Worm (Caenorhabditis elegans) whole organism, dauer: ENCODE data around the gene srsx-37.
"Not testable (repeated sequence)": the region's sequence is repeated elsewhere in the genome, so short reads cannot be mapped to it uniquely, and the experiment has no call there.

Source experiments
- unc-62 ChIP-seq: sonication (generic microtip); optimal IDR thresholded peaks from 2 replicates; lab custom pipeline; 2017; ENCODE audit warnings: missing biosample characterization, missing genetic modification reagents, missing genetic modification characterization

Gene srsx-37

ce11 chrV:15264131-15264530, 5.2 kb upstream of the srsx-37 start, which contains the start of gene M01B2.12:
M01B2.12 (minus strand) TSS chrV:15264231.
- no peak for TF ChIP-seq unc-62 (GFP tag; lab: Kevin White, UChicago)

- TF ChIP-seq unc-62 (GFP tag; lab: Kevin White, UChicago), result not testable (repeated sequence)
Measured at ce11 chrV:15262336-15262735, 3.4 kb upstream of the srsx-37 start, which contains the start of gene M01B2.10. M01B2.10 (minus strand) TSS chrV:15262436.

ce11 chrV:15259904-15260303, 955 bp upstream of the srsx-37 start, which contains the start of gene M01B2.8:
M01B2.8 (plus strand) TSS chrV:15260204.
- no peak for TF ChIP-seq unc-62 (GFP tag; lab: Kevin White, UChicago)

- not testable (repeated sequence) for TF ChIP-seq unc-62 (GFP tag; lab: Kevin White, UChicago)
Measured at ce11 chrV:15256669-15257068, 2.3 kb downstream of the srsx-37 start, which contains the start of gene srsx-39. srsx-39 (minus strand) TSS chrV:15256769.

ce11 chrV:15253529-15253928, 5.4 kb downstream of the srsx-37 start, which contains the start of gene srbc-75:
srbc-75 (plus strand) TSS chrV:15253829.
- no peak for TF ChIP-seq unc-62 (GFP tag; lab: Kevin White, UChicago)

- TF ChIP-seq unc-62 (GFP tag; lab: Kevin White, UChicago), result no peak
Measured at ce11 chrV:15252082-15252481, 6.9 kb downstream of the srsx-37 start, which contains the start of gene srbc-76. srbc-76 (plus strand) TSS chrV:15252382.

ce11 chrV:15250304-15250703, 8.6 kb downstream of the srsx-37 start, which contains the start of gene srd-28:
srd-28 (plus strand) TSS chrV:15250604.
- TF ChIP-seq unc-62 (GFP tag; lab: Kevin White, UChicago), result not testable (repeated sequence)

- TF ChIP-seq unc-62 (GFP tag; lab: Kevin White, UChicago), result no peak
Measured at ce11 chrV:15244456-15244855, 14.5 kb downstream of the srsx-37 start, which contains the start of gene kin-30. kin-30 (plus strand) TSS chrV:15244756.

- TF ChIP-seq unc-62 (GFP tag; lab: Kevin White, UChicago), result no peak
Measured at ce11 chrV:15241259-15241658, 17.7 kb downstream of the srsx-37 start, which contains the start of gene chil-12. chil-12 (plus strand) TSS chrV:15241559.

ce11 chrV:15240215-15240614, 18.7 kb downstream of the srsx-37 start, which contains the start of gene srw-11:
srw-11 (minus strand) TSS chrV:15240315.
- no peak for TF ChIP-seq unc-62 (GFP tag; lab: Kevin White, UChicago)

- TF ChIP-seq unc-62 (GFP tag; lab: Kevin White, UChicago), result no peak
Measured at ce11 chrV:15238552-15238951, 20.4 kb downstream of the srsx-37 start, which contains the start of gene srw-12. srw-12 (minus strand) TSS chrV:15238652.

ce11 chrV:15235661-15236060, 23.3 kb downstream of the srsx-37 start, which contains the start of gene nhr-164:
nhr-164 (minus strand) TSS chrV:15235761.
- TF ChIP-seq unc-62 (GFP tag; lab: Kevin White, UChicago), result no peak

ce11 chrV:15232200-15232599, 26.7 kb downstream of the srsx-37 start, which contains the start of gene srw-13:
srw-13 (plus strand) TSS chrV:15232500.
- TF ChIP-seq unc-62 (GFP tag; lab: Kevin White, UChicago), result no peak

ce11 chrV:15230243-15230642, 28.7 kb downstream of the srsx-37 start, which contains the start of gene srw-15:
srw-15 (plus strand) TSS chrV:15230543.
- TF ChIP-seq unc-62 (GFP tag; lab: Kevin White, UChicago), result no peak

- TF ChIP-seq unc-62 (GFP tag; lab: Kevin White, UChicago), result no peak
Measured at ce11 chrV:15226206-15226605, 32.7 kb downstream of the srsx-37 start.

ce11 chrV:15225650-15226049, 33.3 kb downstream of the srsx-37 start, which contains the start of gene srw-14:
srw-14 (plus strand) TSS chrV:15225950.
- TF ChIP-seq unc-62 (GFP tag; lab: Kevin White, UChicago), result no peak

- TF ChIP-seq unc-62 (GFP tag; lab: Kevin White, UChicago), result no peak
Measured at ce11 chrV:15223668-15224067, 35.3 kb downstream of the srsx-37 start, which contains the start of gene srw-24. srw-24 (plus strand) TSS chrV:15223968.
